Fruit fly (Drosophila melanogaster) whole organism, embryonic: ENCODE measurements around the gene RpS7.

ENCODE experiments used
- Aef1 ChIP-seq: fragments of 200-800 bp; sonication (Bioruptor generic); IDR thresholded peaks from 3 replicates; pipeline ENCODE4 v1.3.6; 2022; ENCODE audit warnings: missing biosample characterization, missing genetic modification characterization
- BtbVII ChIP-seq: fragments of 200-800 bp; sonication (Bioruptor generic); optimal IDR thresholded peaks from 3 replicates; lab custom pipeline; 2017; ENCODE audit warnings: missing biosample characterization, mild to moderate bottlenecking, missing genetic modification characterization
- CG10979 ChIP-seq: fragments of 200-800 bp; sonication (Bioruptor generic); optimal IDR thresholded peaks from 2 replicates; lab custom pipeline; 2018; ENCODE audit warnings: missing biosample characterization, mild to moderate bottlenecking, missing genetic modification characterization, moderate library complexity
- CG11695 ChIP-seq: fragments of 200-800 bp; sonication (Bioruptor generic); IDR thresholded peaks from 3 replicates; pipeline ENCODE4 v1.3.6; 2022; ENCODE audit warnings: missing biosample characterization, missing genetic modification characterization
- CG1603 ChIP-seq: fragments of 200-800 bp; sonication (Bioruptor generic); optimal IDR thresholded peaks from 2 replicates; lab custom pipeline; 2019; ENCODE audit warnings: missing biosample characterization, mild to moderate bottlenecking, missing genetic modification characterization, moderate library complexity
- CG17328 ChIP-seq: fragments of 200-800 bp; sonication (Bioruptor generic); IDR thresholded peaks from 2 replicates; pipeline ENCODE4 v1.3.6; 2022; ENCODE audit warnings: missing biosample characterization, missing genetic modification characterization
- CG18619 ChIP-seq: fragments of 200-800 bp; sonication (Bioruptor generic); optimal IDR thresholded peaks from 3 replicates; lab custom pipeline; 2017; ENCODE audit warnings: missing biosample characterization, mild to moderate bottlenecking, missing genetic modification characterization
- CG30403 ChIP-seq: fragments of 200-800 bp; sonication (Bioruptor generic); optimal IDR thresholded peaks from 3 replicates; lab custom pipeline; 2016; ENCODE audit warnings: missing biosample characterization, missing genetic modification characterization
- CG4730 ChIP-seq: fragments of 200-800 bp; sonication (Bioruptor generic); IDR thresholded peaks from 2 replicates; pipeline ENCODE4 v1.3.6; 2022; ENCODE audit warnings: missing biosample characterization, missing genetic modification characterization
- CG6272 ChIP-seq: fragments of 200-800 bp; sonication (Bioruptor generic); IDR thresholded peaks from 2 replicates; pipeline ENCODE4 v1.3.6; 2022; ENCODE audit warnings: missing biosample characterization, missing genetic modification characterization
- CG6654 ChIP-seq: fragments of 200-800 bp; sonication (Bioruptor generic); optimal IDR thresholded peaks from 2 replicates; lab custom pipeline; 2017; ENCODE audit warnings: missing biosample characterization, mild to moderate bottlenecking, missing genetic modification characterization
- CG6683 ChIP-seq: fragments of 200-800 bp; sonication (Bioruptor generic); optimal IDR thresholded peaks from 2 replicates; lab custom pipeline; 2017; ENCODE audit warnings: missing biosample characterization, mild to moderate bottlenecking, missing genetic modification characterization, missing genetic modification reagents
- CG7357 ChIP-seq: fragments of 200-800 bp; sonication (Bioruptor generic); IDR thresholded peaks from 3 replicates; pipeline ENCODE4 v1.3.6; 2022; ENCODE audit warnings: missing biosample characterization, missing genetic modification characterization
- CG7745 ChIP-seq: fragments of 200-800 bp; sonication (Bioruptor generic); optimal IDR thresholded peaks from 2 replicates; lab custom pipeline; 2018; ENCODE audit warnings: missing biosample characterization, mild to moderate bottlenecking, missing genetic modification characterization, moderate library complexity
- CG7987 ChIP-seq: fragments of 200-800 bp; sonication (Bioruptor generic); optimal IDR thresholded peaks from 2 replicates; lab custom pipeline; 2018; ENCODE audit warnings: missing biosample characterization, mild to moderate bottlenecking, missing genetic modification characterization, moderate library complexity
- CG9437 ChIP-seq: fragments of 200-800 bp; sonication (Bioruptor generic); optimal IDR thresholded peaks from 2 replicates; lab custom pipeline; 2018; ENCODE audit warnings: missing biosample characterization, mild to moderate bottlenecking, missing genetic modification characterization
- CG9817 ChIP-seq: fragments of 200-800 bp; sonication (Bioruptor generic); optimal IDR thresholded peaks from 2 replicates; lab custom pipeline; 2018; ENCODE audit warnings: missing biosample characterization, mild to moderate bottlenecking, missing genetic modification characterization, moderate library complexity
- GATAe ChIP-seq: fragments of 200-800 bp; sonication (Bioruptor generic); conservative IDR thresholded peaks from 2 replicates; pipeline ENCODE4 v1.3.6; 2022; ENCODE audit warnings: missing biosample characterization, missing genetic modification characterization
- Hand ChIP-seq: fragments of 200-800 bp; sonication (Bioruptor generic); optimal IDR thresholded peaks from 2 replicates; lab custom pipeline; 2017; ENCODE audit warnings: mild to moderate bottlenecking, missing biosample characterization, missing genetic modification reagents, missing genetic modification characterization
- Hr78 ChIP-seq, 2 experiments: fragments of 200-800 bp in 1 of 2; fragments of >200 bp in 1 of 2; sonication (Bioruptor generic) in 1 of 2; optimal IDR thresholded peaks; 2 replicates each; lab custom pipeline; 2017 to 2019; ENCODE audit warnings: missing biosample characterization in 2 of 2, missing genetic modification characterization in 2 of 2, mild to moderate bottlenecking in 1 of 2, moderate library complexity in 1 of 2
- Lpt ChIP-seq: fragments of >200 bp; optimal IDR thresholded peaks from 2 replicates; lab custom pipeline; 2018; ENCODE audit warnings: missing biosample characterization, missing genetic modification characterization
- NC2α ChIP-seq: fragments of 200-800 bp; sonication (Bioruptor generic); optimal IDR thresholded peaks from 2 replicates; lab custom pipeline; 2016; ENCODE audit warnings: missing biosample characterization, missing genetic modification characterization
- Ravus ChIP-seq: fragments of 200-800 bp; sonication (Bioruptor generic); IDR thresholded peaks from 2 replicates; pipeline ENCODE4 v1.3.6; 2022; ENCODE audit warnings: missing biosample characterization, missing genetic modification characterization
- Side ChIP-seq: fragments of 200-800 bp; sonication (Bioruptor generic); optimal IDR thresholded peaks from 2 replicates; lab custom pipeline; 2016; ENCODE audit warnings: missing biosample characterization, missing genetic modification characterization
- Trl ChIP-seq, 3 experiments: fragments of >200 bp in 2 of 3; fragments of 200-800 bp in 1 of 3; sonication (Bioruptor generic) in 1 of 3; optimal IDR thresholded peaks; 2 replicates in 1 of 3; 3 replicates in 2 of 3; lab custom pipeline; 2016 to 2017; ENCODE audit warnings: missing biosample characterization in 1 of 3, missing genetic modification characterization in 1 of 3
- Xbp1 ChIP-seq: fragments of 200-800 bp; sonication (Bioruptor generic); optimal IDR thresholded peaks from 3 replicates; lab custom pipeline; 2016; ENCODE audit warnings: missing biosample characterization, mild to moderate bottlenecking, missing genetic modification characterization
- amos ChIP-seq: fragments of 200-800 bp; sonication (Bioruptor generic); IDR thresholded peaks from 2 replicates; pipeline ENCODE4 v1.3.6; 2022; ENCODE audit warnings: missing biosample characterization, missing genetic modification characterization; ENCODE audit not compliant: partially characterized antibody
- ara ChIP-seq: fragments of 200-800 bp; sonication (Bioruptor generic); IDR thresholded peaks from 2 replicates; pipeline ENCODE4 v1.3.6; 2022; ENCODE audit warnings: missing biosample characterization, missing genetic modification characterization
- bowl ChIP-seq: fragments of 200-800 bp; sonication (Bioruptor generic); IDR thresholded peaks from 2 replicates; pipeline ENCODE4 v1.3.6; 2022; ENCODE audit warnings: missing biosample characterization, missing genetic modification characterization
- cato ChIP-seq: fragments of 200-800 bp; sonication (Bioruptor generic); optimal IDR thresholded peaks from 2 replicates; lab custom pipeline; 2016; ENCODE audit warnings: missing biosample characterization, missing genetic modification characterization, borderline replicate concordance
- ci ChIP-seq: fragments of 200-800 bp; sonication (Bioruptor generic); IDR thresholded peaks from 3 replicates; pipeline ENCODE4 v1.3.6; 2022; ENCODE audit warnings: missing biosample characterization, missing genetic modification characterization
- dimm ChIP-seq: fragments of 200-800 bp; sonication (Bioruptor generic); IDR thresholded peaks from 2 replicates; pipeline ENCODE4 v1.3.6; 2022; ENCODE audit warnings: missing biosample characterization, missing genetic modification characterization
- eve ChIP-seq, 2 experiments: fragments of >200 bp; optimal IDR thresholded peaks; 2 replicates each; lab custom pipeline; 2017; ENCODE audit warnings: missing biosample characterization in 2 of 2, missing genetic modification characterization in 2 of 2
- fu2 ChIP-seq: fragments of 200-800 bp; sonication (Bioruptor generic); optimal IDR thresholded peaks from 2 replicates; lab custom pipeline; 2016; ENCODE audit warnings: missing biosample characterization, missing genetic modification characterization
- gfzf ChIP-seq: fragments of 200-800 bp; sonication (Bioruptor generic); optimal IDR thresholded peaks from 2 replicates; lab custom pipeline; 2016; ENCODE audit warnings: missing biosample characterization, mild to moderate bottlenecking, missing genetic modification characterization, moderate library complexity
- ind ChIP-seq: fragments of 200-800 bp; sonication (Bioruptor generic); optimal IDR thresholded peaks from 3 replicates; lab custom pipeline; 2016; ENCODE audit warnings: missing biosample characterization, missing genetic modification characterization
- jigr1 ChIP-seq: fragments of 200-800 bp; sonication (Bioruptor generic); IDR thresholded peaks from 3 replicates; pipeline ENCODE4 v1.3.6; 2022; ENCODE audit warnings: missing biosample characterization, missing genetic modification characterization
- kay ChIP-seq: fragments of 200-800 bp; sonication (Bioruptor generic); optimal IDR thresholded peaks from 2 replicates; lab custom pipeline; 2016; ENCODE audit warnings: missing biosample characterization, missing genetic modification characterization
- ken ChIP-seq: fragments of 200-800 bp; sonication (Bioruptor generic); IDR thresholded peaks from 3 replicates; pipeline ENCODE4 v1.3.6; 2022; ENCODE audit warnings: missing biosample characterization, missing genetic modification characterization
- knrl ChIP-seq: fragments of 200-800 bp; sonication (Bioruptor generic); IDR thresholded peaks from 3 replicates; pipeline ENCODE4 v1.3.6; 2022; ENCODE audit warnings: missing biosample characterization, missing genetic modification characterization; ENCODE audit not compliant: partially characterized antibody
- mam ChIP-seq: fragments of 200-800 bp; sonication (Bioruptor generic); optimal IDR thresholded peaks from 3 replicates; lab custom pipeline; 2016; ENCODE audit warnings: missing biosample characterization, missing genetic modification characterization
- nmo ChIP-seq: fragments of 200-800 bp; sonication (Bioruptor generic); optimal IDR thresholded peaks from 2 replicates; lab custom pipeline; 2018; ENCODE audit warnings: missing biosample characterization, mild to moderate bottlenecking, missing genetic modification characterization, moderate library complexity
- peb ChIP-seq: fragments of 200-800 bp; sonication (Bioruptor generic); IDR thresholded peaks from 2 replicates; pipeline ENCODE4 v1.3.6; 2022; ENCODE audit warnings: missing biosample characterization, missing genetic modification characterization
- pita ChIP-seq: fragments of 200-800 bp; sonication (Bioruptor generic); optimal IDR thresholded peaks from 2 replicates; lab custom pipeline; 2017; ENCODE audit warnings: missing biosample characterization, mild to moderate bottlenecking, missing genetic modification characterization
- repo ChIP-seq: fragments of 200-800 bp; sonication (Bioruptor generic); optimal IDR thresholded peaks from 2 replicates; lab custom pipeline; 2016; ENCODE audit warnings: missing biosample characterization, missing genetic modification characterization
- schlank ChIP-seq: fragments of 200-800 bp; sonication (Bioruptor generic); optimal IDR thresholded peaks from 2 replicates; lab custom pipeline; 2018; ENCODE audit warnings: missing biosample characterization, mild to moderate bottlenecking, missing genetic modification characterization
- scrt ChIP-seq: fragments of 200-800 bp; sonication (Bioruptor generic); optimal IDR thresholded peaks from 2 replicates; lab custom pipeline; 2018; ENCODE audit warnings: missing biosample characterization, mild to moderate bottlenecking, missing genetic modification characterization, moderate library complexity
- sug ChIP-seq: fragments of 200-800 bp; optimal IDR thresholded peaks from 2 replicates; lab custom pipeline; 2019; ENCODE audit warnings: missing biosample characterization, mild to moderate bottlenecking, missing genetic modification characterization, moderate library complexity
- tna ChIP-seq: fragments of 200-800 bp; sonication (Bioruptor generic); IDR thresholded peaks from 2 replicates; pipeline ENCODE4 v1.3.6; 2022; ENCODE audit warnings: missing biosample characterization, missing genetic modification characterization; ENCODE audit not compliant: partially characterized antibody
- usp ChIP-seq: fragments of >200 bp; optimal IDR thresholded peaks from 2 replicates; lab custom pipeline; 2017; ENCODE audit warnings: missing biosample characterization, missing genetic modification characterization
- vvl ChIP-seq: fragments of 200-800 bp; sonication (Bioruptor generic); IDR thresholded peaks from 2 replicates; pipeline ENCODE4 v1.3.6; 2022; ENCODE audit warnings: missing biosample characterization, missing genetic modification characterization
- zen ChIP-seq: fragments of 200-800 bp; sonication (Bioruptor generic); optimal IDR thresholded peaks from 3 replicates; lab custom pipeline; 2018; ENCODE audit warnings: missing biosample characterization, mild to moderate bottlenecking, missing genetic modification characterization, moderate library complexity

RpS7 gene

dm6 chr3R:30248565-30248964, 39.7 kb upstream of the RpS7 start (continued):
- TF ChIP-seq ind (no peak), ci (GFP tag; lab: Robert Waterston, UW) (peak; percentile 48; the same call in 2 of the 3 replicates), Xbp1 (GFP tag; lab: Kevin White, UChicago) (no peak), cato (GFP tag; lab: Kevin White, UChicago) (no peak), CG9437 (GFP tag; lab: Kevin White, UChicago) (no peak), nmo (GFP tag; lab: Kevin White, UChicago) (no peak), scrt (GFP tag; lab: Kevin White, UChicago) (no peak), Hand (GFP tag; lab: Kevin White, UChicago) (no peak), CG9817 (tag; lab: Kevin White, UChicago) (no peak), peb (GFP tag; lab: Robert Waterston, UW) (no peak), CG6272 (GFP tag; lab: Robert Waterston, UW) (no peak), Side (no peak), Trl (optimal IDR thresholded peaks at IDR 0.05; lab: Kevin White, UChicago) (no peak), Trl (GFP tag; optimal IDR thresholded peaks at IDR 0.05; lab: Kevin White, UChicago) (no peak), dimm (GFP tag; lab: Robert Waterston, UW) (no peak), NC2α (no peak), sug (no peak), Lpt (GFP tag; lab: Kevin White, UChicago) (no peak), vvl (no peak), CG6654 (GFP tag; lab: Kevin White, UChicago) (no peak), BtbVII (GFP tag; lab: Kevin White, UChicago) (no peak), CG11695 (GFP tag; lab: Robert Waterston, UW) (no peak), knrl (GFP tag; lab: Robert Waterston, UW) (peak; percentile 61), CG18619 (no peak), mam (GFP tag; lab: Kevin White, UChicago) (no peak), Ravus (no peak), tna (GFP tag; lab: Robert Waterston, UW) (peak; percentile 91), fu2 (GFP tag; lab: Kevin White, UChicago) (no peak), Hr78 (GFP tag; optimal IDR thresholded peaks at IDR 0.05; lab: Kevin White, UChicago) (no peak), bowl (no peak), CG30403 (GFP tag; lab: Kevin White, UChicago) (no peak), zen (tag; lab: Kevin White, UChicago) (no peak), CG1603 (tag; lab: Kevin White, UChicago) (no peak), Aef1 (no peak), CG4730 (GFP tag; lab: Robert Waterston, UW) (no peak), eve (GFP tag; optimal IDR thresholded peaks at IDR 0.05; lab: Kevin White, UChicago) (no peak), gfzf (GFP tag; lab: Kevin White, UChicago) (no peak), jigr1 (GFP tag; lab: Robert Waterston, UW) (no peak), pita (GFP tag; lab: Kevin White, UChicago) (no peak), CG7987 (GFP tag; lab: Kevin White, UChicago) (no peak), CG7357 (GFP tag; lab: Robert Waterston, UW) (no peak), usp (no peak), schlank (tag; lab: Kevin White, UChicago) (no peak), CG10979 (tag; lab: Kevin White, UChicago) (no peak), amos (peak; percentile 75), GATAe (GFP tag; lab: Robert Waterston, UW) (no peak), ara (GFP tag; lab: Robert Waterston, UW) (no peak), kay (GFP tag; lab: Kevin White, UChicago) (no peak), repo (GFP tag; lab: Kevin White, UChicago) (no peak), ken (GFP tag; lab: Robert Waterston, UW) (no peak), CG17328 (GFP tag; lab: Robert Waterston, UW) (no peak), CG7745 (tag; lab: Kevin White, UChicago) (no peak), CG6683 (GFP tag; lab: Kevin White, UChicago) (no peak)
